Worm (Caenorhabditis elegans) whole organism, L4 larva: Measurements from ENCODE around the gene ZK637.4.
A peak's percentile ranks its signal among the peaks of the same experiment; 100 is the strongest.

ENCODE experiments used
- aha-1 ChIP-seq: fragments of 150-350 bp; peaks from one replicate; lab custom pipeline; 2014; ENCODE audit warnings: missing biosample characterization, missing genetic modification characterization
- ama-1 ChIP-seq: fragments of 150-350 bp; optimal IDR thresholded peaks from 2 replicates; lab custom pipeline; 2014; ENCODE audit warnings: inconsistent platforms, mixed read lengths
- dpl-1 ChIP-seq: fragments of 150-350 bp; optimal IDR thresholded peaks from 2 replicates; lab custom pipeline; 2014; ENCODE audit warnings: missing biosample characterization, missing genetic modification reagents, missing genetic modification characterization
- hlh-30 ChIP-seq: sonication (generic microtip); optimal IDR thresholded peaks from 2 replicates; lab custom pipeline; 2017; ENCODE audit warnings: antibody characterized with exemption, mild to moderate bottlenecking, missing genetic modification characterization, missing compliant biosample characterization; ENCODE audit not compliant: insufficient read depth
- lin-15B ChIP-seq: fragments of 150-350 bp; sonication (generic microtip); optimal IDR thresholded peaks from 3 replicates; lab custom pipeline; 2014; ENCODE audit warnings: missing biosample characterization, missing genetic modification characterization
- mdl-1 ChIP-seq, 2 experiments: fragments of 150-350 bp in 1 of 2; sonication (generic microtip) in 1 of 2; optimal IDR thresholded peaks; 2 replicates each; lab custom pipeline; 2014 to 2017; ENCODE audit warnings: missing biosample characterization in 2 of 2, missing genetic modification characterization in 2 of 2
- nhr-11 ChIP-seq: fragments of 150-350 bp; optimal IDR thresholded peaks from 2 replicates; lab custom pipeline; 2014; ENCODE audit warnings: missing biosample characterization, missing genetic modification characterization
- nhr-237 ChIP-seq: sonication (generic microtip); optimal IDR thresholded peaks from 2 replicates; lab custom pipeline; 2017; ENCODE audit warnings: missing biosample characterization, missing genetic modification characterization
- nhr-76 ChIP-seq: fragments of 150-350 bp; optimal IDR thresholded peaks from 2 replicates; lab custom pipeline; 2014; ENCODE audit warnings: missing biosample characterization, missing genetic modification characterization
- nhr-77 ChIP-seq: fragments of 150-350 bp; optimal IDR thresholded peaks from 2 replicates; lab custom pipeline; 2014; ENCODE audit warnings: missing biosample characterization, missing genetic modification characterization
- skn-1 ChIP-seq: fragments of 150-350 bp; optimal IDR thresholded peaks from 2 replicates; lab custom pipeline; 2014; ENCODE audit warnings: missing biosample characterization, missing genetic modification characterization
- snpc-4 ChIP-seq: fragments of 150-350 bp; optimal IDR thresholded peaks from 2 replicates; lab custom pipeline; 2014; ENCODE audit warnings: missing biosample characterization, missing genetic modification characterization

- TF ChIP-seq nhr-77 (no peak), dpl-1 (GFP tag; lab: Kevin White, UChicago) (no peak), nhr-76 (tag; lab: Kevin White, UChicago) (no peak), nhr-237 (tag; lab: Kevin White, UChicago) (no peak), aha-1 (tag; lab: Kevin White, UChicago) (peak; percentile 94), skn-1 (tag; lab: Kevin White, UChicago) (no peak), hlh-30 (tag; lab: Kevin White, UChicago) (no peak), mdl-1 (tag; optimal IDR thresholded peaks at IDR 0.05; lab: Kevin White, UChicago) (no peak), snpc-4 (tag; lab: Kevin White, UChicago) (no peak), nhr-11 (tag; lab: Kevin White, UChicago) (no peak), ama-1 (lab: Kevin White, UChicago) (no peak), lin-15B (tag; lab: Kevin White, UChicago) (no peak)
Observed at ce11 chrIII:8869663-8870062, 23.9 kb upstream of the ZK637.4 start.
